Worm (Caenorhabditis elegans) whole organism, mixed stage, embryonic: ENCODE data around the gene T16G1.9.

Experiments
- M03D4.4 ChIP-seq: sonication (generic microtip); optimal IDR thresholded peaks from 2 replicates; lab custom pipeline; 2017; ENCODE audit warnings: mild to moderate bottlenecking, missing genetic modification characterization, missing compliant biosample characterization
- bed-3 ChIP-seq: fragments of 200-800 bp; sonication (Bioruptor generic); optimal IDR thresholded peaks from 3 replicates; lab custom pipeline; 2018; ENCODE audit warnings: mild to moderate bottlenecking, missing genetic modification characterization, moderate library complexity, missing compliant biosample characterization
- blmp-1 ChIP-seq: fragments of 150-350 bp; optimal IDR thresholded peaks from 2 replicates; lab custom pipeline; 2014; ENCODE audit warnings: missing biosample characterization, missing genetic modification characterization
- ceh-39 ChIP-seq: fragments of 150-350 bp; optimal IDR thresholded peaks from 2 replicates; lab custom pipeline; 2014; ENCODE audit warnings: missing biosample characterization, missing genetic modification characterization
- ceh-43 ChIP-seq: fragments of 200-800 bp; sonication (Bioruptor generic); optimal IDR thresholded peaks from 2 replicates; lab custom pipeline; 2018; ENCODE audit warnings: mild to moderate bottlenecking, missing genetic modification characterization, moderate library complexity, missing compliant biosample characterization
- ceh-83 ChIP-seq: fragments of 200-800 bp; sonication (Bioruptor generic); optimal IDR thresholded peaks from 2 replicates; lab custom pipeline; 2018; ENCODE audit warnings: mild to moderate bottlenecking, missing genetic modification characterization, missing compliant biosample characterization
- ces-1 ChIP-seq: fragments of 150-350 bp; optimal IDR thresholded peaks from 2 replicates; lab custom pipeline; 2014; ENCODE audit warnings: missing biosample characterization, missing genetic modification reagents, missing genetic modification characterization
- cnd-1 ChIP-seq: fragments of 200-800 bp; sonication (Bioruptor generic); optimal IDR thresholded peaks from 2 replicates; lab custom pipeline; 2018; ENCODE audit warnings: mild to moderate bottlenecking, missing genetic modification characterization, missing compliant biosample characterization
- drap-1 ChIP-seq: fragments of 200-800 bp; sonication (Bioruptor generic); optimal IDR thresholded peaks from 3 replicates; lab custom pipeline; 2018; ENCODE audit warnings: mild to moderate bottlenecking, missing genetic modification characterization, missing compliant biosample characterization
- elt-1 ChIP-seq: sonication (generic microtip); optimal IDR thresholded peaks from 2 replicates; lab custom pipeline; 2017; ENCODE audit warnings: missing genetic modification characterization, mild to moderate bottlenecking, missing compliant biosample characterization, antibody characterized with exemption, moderate library complexity, borderline replicate concordance; ENCODE audit not compliant: insufficient read depth
- elt-3 ChIP-seq: fragments of 150-350 bp; optimal IDR thresholded peaks from 2 replicates; lab custom pipeline; 2014; ENCODE audit warnings: missing biosample characterization, missing genetic modification characterization
- flh-1 ChIP-seq: fragments of 200-800 bp; sonication (Bioruptor generic); optimal IDR thresholded peaks from 2 replicates; lab custom pipeline; 2018; ENCODE audit warnings: mild to moderate bottlenecking, missing genetic modification characterization, moderate library complexity, missing compliant biosample characterization
- ham-2 ChIP-seq: fragments of 200-800 bp; sonication (Bioruptor generic); optimal IDR thresholded peaks from 2 replicates; lab custom pipeline; 2018; ENCODE audit warnings: mild to moderate bottlenecking, missing genetic modification characterization, missing compliant biosample characterization
- hlh-1 ChIP-seq: fragments of 150-350 bp; optimal IDR thresholded peaks from 2 replicates; lab custom pipeline; 2014; ENCODE audit warnings: missing biosample characterization, missing genetic modification reagents, missing genetic modification characterization
- lin-13 ChIP-seq: fragments of 150-350 bp; optimal IDR thresholded peaks from 2 replicates; lab custom pipeline; 2014; ENCODE audit warnings: missing biosample characterization, missing genetic modification characterization
- lin-32 ChIP-seq: fragments of 200-800 bp; sonication (Bioruptor generic); optimal IDR thresholded peaks from 2 replicates; lab custom pipeline; 2018; ENCODE audit warnings: mild to moderate bottlenecking, missing genetic modification characterization, missing compliant biosample characterization
- lsy-2 ChIP-seq: fragments of 150-350 bp; optimal IDR thresholded peaks from 2 replicates; lab custom pipeline; 2014; ENCODE audit warnings: missing biosample characterization, missing genetic modification characterization
- mab-5 ChIP-seq: fragments of 150-350 bp; optimal IDR thresholded peaks from 2 replicates; lab custom pipeline; 2014; ENCODE audit warnings: missing biosample characterization, missing genetic modification characterization
- mep-1 ChIP-seq: fragments of 150-350 bp; optimal IDR thresholded peaks from 2 replicates; lab custom pipeline; 2017; ENCODE audit warnings: missing biosample characterization, missing genetic modification reagents, missing genetic modification characterization, inconsistent platforms
- mls-2 ChIP-seq: sonication (generic microtip); optimal IDR thresholded peaks from 2 replicates; lab custom pipeline; 2016; ENCODE audit warnings: mild to moderate bottlenecking, missing genetic modification characterization, moderate library complexity, missing compliant biosample characterization
- nhr-12 ChIP-seq: fragments of 150-350 bp; optimal IDR thresholded peaks from 2 replicates; lab custom pipeline; 2014; ENCODE audit warnings: missing biosample characterization, missing genetic modification characterization
- nhr-2 ChIP-seq: fragments of 150-350 bp; optimal IDR thresholded peaks from 2 replicates; lab custom pipeline; 2014; ENCODE audit warnings: missing biosample characterization, missing genetic modification characterization
- nhr-237 ChIP-seq: fragments of 150-350 bp; optimal IDR thresholded peaks from 2 replicates; lab custom pipeline; 2014; ENCODE audit warnings: missing biosample characterization, missing genetic modification characterization
- nhr-28 ChIP-seq: fragments of 150-350 bp; optimal IDR thresholded peaks from 2 replicates; lab custom pipeline; 2014; ENCODE audit warnings: missing biosample characterization, missing genetic modification characterization
- nhr-76 ChIP-seq: sonication (generic microtip); optimal IDR thresholded peaks from 2 replicates; lab custom pipeline; 2017; ENCODE audit warnings: missing biosample characterization, missing genetic modification characterization
- pha-4 ChIP-seq: fragments of 150-350 bp; optimal IDR thresholded peaks from 2 replicates; lab custom pipeline; 2018; ENCODE audit warnings: missing biosample characterization, missing genetic modification reagents, missing genetic modification characterization
- sem-2 ChIP-seq: fragments of 200-800 bp; sonication (Bioruptor generic); optimal IDR thresholded peaks from 2 replicates; lab custom pipeline; 2018; ENCODE audit warnings: mild to moderate bottlenecking, missing genetic modification characterization, missing compliant biosample characterization
- snpc-4 ChIP-seq: fragments of 150-350 bp; optimal IDR thresholded peaks from 2 replicates; lab custom pipeline; 2014; ENCODE audit warnings: missing biosample characterization, missing genetic modification characterization
- sptf-1 ChIP-seq: sonication (generic microtip); optimal IDR thresholded peaks from 2 replicates; lab custom pipeline; 2017; ENCODE audit warnings: mild to moderate bottlenecking, missing genetic modification characterization, moderate library complexity, missing compliant biosample characterization
- tbx-8 ChIP-seq: fragments of 200-800 bp; sonication (Bioruptor generic); optimal IDR thresholded peaks from 2 replicates; lab custom pipeline; 2018; ENCODE audit warnings: mild to moderate bottlenecking, missing genetic modification characterization, moderate library complexity, missing compliant biosample characterization
- unc-120 ChIP-seq: sonication (generic microtip); optimal IDR thresholded peaks from 2 replicates; lab custom pipeline; 2017; ENCODE audit warnings: missing genetic modification characterization, missing compliant biosample characterization; ENCODE audit not compliant: poor library complexity, severe bottlenecking
- unc-39 ChIP-seq: fragments of 150-350 bp; optimal IDR thresholded peaks from 2 replicates; lab custom pipeline; 2014; ENCODE audit warnings: missing biosample characterization, missing genetic modification characterization
- unc-62 ChIP-seq: fragments of 150-350 bp; optimal IDR thresholded peaks from 2 replicates; lab custom pipeline; 2014; ENCODE audit warnings: missing biosample characterization, missing genetic modification reagents, missing genetic modification characterization
- zip-8 ChIP-seq: fragments of 150-350 bp; optimal IDR thresholded peaks from 2 replicates; lab custom pipeline; 2014; ENCODE audit warnings: missing biosample characterization, missing genetic modification characterization
- ztf-11 ChIP-seq: fragments of 150-350 bp; optimal IDR thresholded peaks from 2 replicates; lab custom pipeline; 2014; ENCODE audit warnings: missing biosample characterization, missing genetic modification characterization

T16G1.9 gene

ce11 chrV:12950812-12951528, at the start of gene T16G1.9, which contains the start of gene T16G1.18:
Gene T16G1.9 (minus strand): TSS chrV:12950862.
Gene T16G1.18 (plus strand): TSS chrV:12951304.
- TF ChIP-seq nhr-28 (tag; lab: Kevin White, UChicago) (no peak), nhr-2 (tag; lab: Kevin White, UChicago) (no peak), pha-4 (tag; lab: Kevin White, UChicago) (peak; percentile 11), mls-2 (tag; lab: Kevin White, UChicago) (no peak), nhr-237 (tag; lab: Kevin White, UChicago) (peak; percentile 12), bed-3 (no peak), mab-5 (no peak), sptf-1 (tag; lab: Kevin White, UChicago) (no peak), lin-32 (GFP tag; lab: Kevin White, UChicago) (no peak), nhr-12 (tag; lab: Kevin White, UChicago) (no peak), snpc-4 (tag; lab: Kevin White, UChicago) (no peak), nhr-76 (tag; lab: Kevin White, UChicago) (no peak), lsy-2 (tag; lab: Kevin White, UChicago) (no peak), M03D4.4 (tag; lab: Kevin White, UChicago) (no peak), elt-3 (tag; lab: Kevin White, UChicago) (no peak), ceh-43 (GFP tag; lab: Kevin White, UChicago) (no peak), tbx-8 (no peak), unc-120 (tag; lab: Kevin White, UChicago) (no peak), cnd-1 (tag; lab: Kevin White, UChicago) (no peak), lin-13 (tag; lab: Kevin White, UChicago) (peak; percentile 14), unc-62 (no peak), mep-1 (tag; lab: Kevin White, UChicago) (peak; percentile 17), zip-8 (tag; lab: Kevin White, UChicago) (no peak), ham-2 (GFP tag; lab: Kevin White, UChicago) (no peak), unc-39 (no peak), ces-1 (GFP tag; lab: Kevin White, UChicago) (peak; percentile 90), ceh-39 (tag; lab: Kevin White, UChicago) (no peak), drap-1 (GFP tag; lab: Kevin White, UChicago) (no peak), ztf-11 (tag; lab: Kevin White, UChicago) (no peak), ceh-83 (GFP tag; lab: Kevin White, UChicago) (no peak), sem-2 (no peak), hlh-1 (tag; lab: Kevin White, UChicago) (peak; percentile 50), elt-1 (tag; lab: Kevin White, UChicago) (no peak), blmp-1 (no peak), flh-1 (GFP tag; lab: Kevin White, UChicago) (no peak)

DNA sequence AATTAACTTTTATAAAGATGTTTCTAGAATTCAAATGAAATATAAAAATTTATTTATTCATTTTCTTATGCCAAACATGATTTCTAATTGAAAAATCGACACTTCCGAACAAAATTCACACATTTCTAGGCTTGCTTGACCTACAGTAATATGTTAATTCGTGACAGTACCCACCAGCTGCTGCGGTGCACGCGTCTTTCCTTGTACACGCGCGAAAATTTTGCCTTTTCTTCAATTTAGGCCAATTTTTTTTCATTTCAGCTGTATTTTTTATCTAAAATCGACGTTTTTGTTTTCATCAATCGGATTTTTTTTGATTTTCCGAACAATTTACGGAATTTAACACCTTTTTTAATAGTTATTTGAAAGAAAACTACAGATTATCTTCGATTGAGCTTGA, 49.4 kb upstream of the T16G1.9 start:
- TF ChIP-seq nhr-28 (tag; lab: Kevin White, UChicago), result no peak
- TF ChIP-seq zip-8 (tag; lab: Kevin White, UChicago), result no peak
- no peak for TF ChIP-seq mls-2 (tag; lab: Kevin White, UChicago)
- no peak for TF ChIP-seq M03D4.4 (tag; lab: Kevin White, UChicago)

ce11 chrV:12999559-12999958, 48.9 kb upstream of the T16G1.9 start, which contains the start of gene far-4:
Gene far-4 (minus strand): TSS chrV:12999659.
- TF ChIP-seq nhr-76 (tag; lab: Kevin White, UChicago) (no peak), nhr-12 (tag; lab: Kevin White, UChicago) (no peak)

- TF ChIP-seq nhr-28 (tag; lab: Kevin White, UChicago) (no peak), pha-4 (tag; lab: Kevin White, UChicago) (no peak), mls-2 (tag; lab: Kevin White, UChicago) (no peak), bed-3 (no peak), M03D4.4 (tag; lab: Kevin White, UChicago) (no peak), nhr-2 (tag; lab: Kevin White, UChicago) (no peak), lin-13 (tag; lab: Kevin White, UChicago) (no peak), tbx-8 (no peak), lsy-2 (tag; lab: Kevin White, UChicago) (no peak), mep-1 (tag; lab: Kevin White, UChicago) (no peak), sptf-1 (tag; lab: Kevin White, UChicago) (no peak), unc-39 (no peak), nhr-76 (tag; lab: Kevin White, UChicago) (no peak), flh-1 (GFP tag; lab: Kevin White, UChicago) (no peak), ztf-11 (tag; lab: Kevin White, UChicago) (no peak), sem-2 (no peak)
Measured at ce11 chrV:12997422-12997821, 46.8 kb upstream of the T16G1.9 start, which contains the start of gene far-3. Gene far-3 (minus strand): TSS chrV:12997522.
